Worm (Caenorhabditis elegans) whole organism, mixed stage, embryonic: ENCODE data around the gene lin-42.

ENCODE experiments used
- M03D4.4 ChIP-seq: sonication (generic microtip); optimal IDR thresholded peaks from 2 replicates; lab custom pipeline; 2017; ENCODE audit warnings: mild to moderate bottlenecking, missing genetic modification characterization, missing compliant biosample characterization
- ceh-83 ChIP-seq: fragments of 200-800 bp; sonication (Bioruptor generic); optimal IDR thresholded peaks from 2 replicates; lab custom pipeline; 2018; ENCODE audit warnings: mild to moderate bottlenecking, missing genetic modification characterization, missing compliant biosample characterization
- ces-1 ChIP-seq: fragments of 150-350 bp; optimal IDR thresholded peaks from 2 replicates; lab custom pipeline; 2014; ENCODE audit warnings: missing biosample characterization, missing genetic modification reagents, missing genetic modification characterization
- ham-2 ChIP-seq: fragments of 200-800 bp; sonication (Bioruptor generic); optimal IDR thresholded peaks from 2 replicates; lab custom pipeline; 2018; ENCODE audit warnings: mild to moderate bottlenecking, missing genetic modification characterization, missing compliant biosample characterization
- lin-13 ChIP-seq: fragments of 150-350 bp; optimal IDR thresholded peaks from 2 replicates; lab custom pipeline; 2014; ENCODE audit warnings: missing biosample characterization, missing genetic modification characterization
- lsy-2 ChIP-seq: fragments of 150-350 bp; optimal IDR thresholded peaks from 2 replicates; lab custom pipeline; 2014; ENCODE audit warnings: missing biosample characterization, missing genetic modification characterization
- nhr-12 ChIP-seq: fragments of 150-350 bp; optimal IDR thresholded peaks from 2 replicates; lab custom pipeline; 2014; ENCODE audit warnings: missing biosample characterization, missing genetic modification characterization
- nhr-237 ChIP-seq: fragments of 150-350 bp; optimal IDR thresholded peaks from 2 replicates; lab custom pipeline; 2014; ENCODE audit warnings: missing biosample characterization, missing genetic modification characterization
- pha-4 ChIP-seq: fragments of 150-350 bp; optimal IDR thresholded peaks from 2 replicates; lab custom pipeline; 2018; ENCODE audit warnings: missing biosample characterization, missing genetic modification reagents, missing genetic modification characterization
- unc-120 ChIP-seq: sonication (generic microtip); optimal IDR thresholded peaks from 2 replicates; lab custom pipeline; 2017; ENCODE audit warnings: missing genetic modification characterization, missing compliant biosample characterization; ENCODE audit not compliant: poor library complexity, severe bottlenecking
- unc-39 ChIP-seq: fragments of 150-350 bp; optimal IDR thresholded peaks from 2 replicates; lab custom pipeline; 2014; ENCODE audit warnings: missing biosample characterization, missing genetic modification characterization
- unc-62 ChIP-seq: fragments of 150-350 bp; optimal IDR thresholded peaks from 2 replicates; lab custom pipeline; 2014; ENCODE audit warnings: missing biosample characterization, missing genetic modification reagents, missing genetic modification characterization
- ztf-11 ChIP-seq: fragments of 150-350 bp; optimal IDR thresholded peaks from 2 replicates; lab custom pipeline; 2014; ENCODE audit warnings: missing biosample characterization, missing genetic modification characterization

DNA sequence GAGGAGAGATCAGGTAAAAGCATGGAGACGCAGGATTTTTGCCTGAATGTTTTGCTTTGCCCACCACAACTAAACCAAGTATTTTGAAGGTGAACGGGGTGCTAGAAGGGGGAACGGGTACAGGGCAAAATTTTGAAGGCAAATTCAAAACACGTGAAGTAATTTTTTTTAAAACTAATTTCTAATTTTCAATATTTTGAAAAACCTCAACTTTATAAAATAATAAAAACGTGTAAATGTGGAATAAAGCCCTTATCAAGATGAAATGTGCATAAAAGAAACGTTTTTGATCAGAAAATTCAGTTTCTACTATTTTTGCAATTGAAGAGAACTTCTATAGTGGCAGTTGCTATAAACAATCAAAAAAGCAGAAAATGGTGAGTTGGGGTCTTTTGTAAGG is 3.5 kb upstream of the lin-42 start, which contains the start of gene clec-119:
- TF ChIP-seq nhr-12 (tag; lab: Kevin White, UChicago): no peak
- TF ChIP-seq ces-1: no peak
- no peak for TF ChIP-seq pha-4 (tag; lab: Kevin White, UChicago)
- TF ChIP-seq ceh-83 (GFP tag; lab: Kevin White, UChicago): no peak
- TF ChIP-seq ztf-11: no peak
- no peak for TF ChIP-seq unc-62 (GFP tag; lab: Kevin White, UChicago)
- no peak for TF ChIP-seq ham-2 (GFP tag; lab: Kevin White, UChicago)
- TF ChIP-seq lin-13 (tag; lab: Kevin White, UChicago): no peak
- TF ChIP-seq unc-39 (tag; lab: Kevin White, UChicago): no peak
- TF ChIP-seq M03D4.4 (tag; lab: Kevin White, UChicago): no peak
- no peak for TF ChIP-seq nhr-237
- no peak for TF ChIP-seq lsy-2 (tag; lab: Kevin White, UChicago)
- TF ChIP-seq unc-120 (tag; lab: Kevin White, UChicago): no peak
